Fruit fly (Drosophila melanogaster): ENCODE data around the gene Wnt4.

Gene Wnt4

dm6 chr2L:7319914-7320313 is 42.9 kb upstream of the Wnt4 start:
- peak in 1 of 2 experiments; percentile 82 for TF ChIP-seq foxo (GFP tag; optimal IDR thresholded peaks at IDR 0.05)
- peak; percentile 61 for TF ChIP-seq CG9705 (GFP tag; optimal IDR thresholded peaks at IDR 0.05)
- no peak for TF ChIP-seq dl (GFP tag; optimal IDR thresholded peaks at IDR 0.05; ENCODE audit: insufficient read depth in 1 of 2, partially characterized antibody in 2 of 2)
- peak; percentile 42 for TF ChIP-seq Rel (GFP tag; optimal IDR thresholded peaks at IDR 0.05)
- TF ChIP-seq Rel (tag; optimal IDR thresholded peaks at IDR 0.05): peak; percentile 56
- peak; percentile 51 for TF ChIP-seq CG32264 (GFP tag; optimal IDR thresholded peaks at IDR 0.05)
- no peak for TF ChIP-seq Hr78 (GFP tag; optimal IDR thresholded peaks at IDR 0.05)
- TF ChIP-seq jim (GFP tag; optimal IDR thresholded peaks at IDR 0.05): no peak
- no peak for TF ChIP-seq Dif (GFP tag; optimal IDR thresholded peaks at IDR 0.05; ENCODE audit: partially characterized antibody)
- peak; percentile 36 for TF ChIP-seq dmrt93B (GFP tag; optimal IDR thresholded peaks at IDR 0.05)
- peak; percentile 45 for TF ChIP-seq Jra (GFP tag; optimal IDR thresholded peaks at IDR 0.05)
- TF ChIP-seq brk (GFP tag; optimal IDR thresholded peaks at IDR 0.05): peak; percentile 67
- peak; percentile 54 for TF ChIP-seq psq (GFP tag; optimal IDR thresholded peaks at IDR 0.05)
- no peak for TF ChIP-seq tai (GFP tag; optimal IDR thresholded peaks at IDR 0.05)
- peak; percentile 20 for TF ChIP-seq Hr83 (GFP tag; optimal IDR thresholded peaks at IDR 0.05; ENCODE audit: poor library complexity, severe bottlenecking)
- TF ChIP-seq Mio (GFP tag; optimal IDR thresholded peaks at IDR 0.05): no peak
- peak; percentile 81 for TF ChIP-seq ey (GFP tag; optimal IDR thresholded peaks at IDR 0.05)
- TF ChIP-seq fru (GFP tag; optimal IDR thresholded peaks at IDR 0.05): peak; percentile 88
- no peak for TF ChIP-seq pan (optimal IDR thresholded peaks at IDR 0.05)
- TF ChIP-seq N (GFP tag; optimal IDR thresholded peaks at IDR 0.05): no peak
- TF ChIP-seq rgr (GFP tag; optimal IDR thresholded peaks at IDR 0.05): peak; percentile 80
- TF ChIP-seq Sp1 (GFP tag; optimal IDR thresholded peaks at IDR 0.05): peak; percentile 81
- no peak for TF ChIP-seq sv (GFP tag; optimal IDR thresholded peaks at IDR 0.05)
- peak; percentile 68 for TF ChIP-seq sage (GFP tag; optimal IDR thresholded peaks at IDR 0.05)
- peak; percentile 64 for TF ChIP-seq CrebA (GFP tag; optimal IDR thresholded peaks at IDR 0.05; ENCODE audit: borderline replicate concordance)
- no peak for TF ChIP-seq dsf (GFP tag; optimal IDR thresholded peaks at IDR 0.05; ENCODE audit: borderline replicate concordance)
- TF ChIP-seq woc (GFP tag; optimal IDR thresholded peaks at IDR 0.05): peak; percentile 72
- TF ChIP-seq Dfd (GFP tag; optimal IDR thresholded peaks at IDR 0.05): no peak
- TF ChIP-seq Abd-B (GFP tag; optimal IDR thresholded peaks at IDR 0.05): no peak
- peak; percentile 85 for TF ChIP-seq br (GFP tag; optimal IDR thresholded peaks at IDR 0.05)
- no peak for TF ChIP-seq GATAd (GFP tag; optimal IDR thresholded peaks at IDR 0.05)
- TF ChIP-seq HLH106 (tag; optimal IDR thresholded peaks at IDR 0.05): peak; percentile 78
- TF ChIP-seq h (GFP tag; optimal IDR thresholded peaks at IDR 0.05): peak; percentile 88
- no peak for TF ChIP-seq Vsx2 (GFP tag; optimal IDR thresholded peaks at IDR 0.05; ENCODE audit: partially characterized antibody)
- no peak for TF ChIP-seq usp (GFP tag; optimal IDR thresholded peaks at IDR 0.05)
- no peak for TF ChIP-seq Myc (optimal IDR thresholded peaks at IDR 0.05)
- TF ChIP-seq OdsH (GFP tag; optimal IDR thresholded peaks at IDR 0.05): peak; percentile 80
- TF ChIP-seq Hnf4 (GFP tag; optimal IDR thresholded peaks at IDR 0.05): peak; percentile 83
- no peak for TF ChIP-seq lola (GFP tag; optimal IDR thresholded peaks at IDR 0.05)

dm6 chr2L:7319335-7319734 is 42.4 kb upstream of the Wnt4 start:
- TF ChIP-seq pan (optimal IDR thresholded peaks at IDR 0.05) (no peak), psq (GFP tag; optimal IDR thresholded peaks at IDR 0.05) (no peak), CG32264 (GFP tag; optimal IDR thresholded peaks at IDR 0.05) (no peak), foxo (GFP tag; optimal IDR thresholded peaks at IDR 0.05) (peak in 1 of 2 experiments; percentile 13), tai (GFP tag; optimal IDR thresholded peaks at IDR 0.05) (no peak), h (GFP tag; optimal IDR thresholded peaks at IDR 0.05) (peak; percentile 21), brk (GFP tag; optimal IDR thresholded peaks at IDR 0.05) (no peak)

- TF ChIP-seq dmrt93B (GFP tag; optimal IDR thresholded peaks at IDR 0.05): no peak
- TF ChIP-seq fru (GFP tag; optimal IDR thresholded peaks at IDR 0.05): no peak
- TF ChIP-seq Dfd (GFP tag; optimal IDR thresholded peaks at IDR 0.05): no peak
- no peak for TF ChIP-seq CG9705 (GFP tag; optimal IDR thresholded peaks at IDR 0.05)
- no peak for TF ChIP-seq Myc (optimal IDR thresholded peaks at IDR 0.05)
Measured at dm6 chr2L:7315523-7315922, 38.6 kb upstream of the Wnt4 start.
